Worm (Caenorhabditis elegans): ENCODE data around the gene srbc-29.

DNA sequence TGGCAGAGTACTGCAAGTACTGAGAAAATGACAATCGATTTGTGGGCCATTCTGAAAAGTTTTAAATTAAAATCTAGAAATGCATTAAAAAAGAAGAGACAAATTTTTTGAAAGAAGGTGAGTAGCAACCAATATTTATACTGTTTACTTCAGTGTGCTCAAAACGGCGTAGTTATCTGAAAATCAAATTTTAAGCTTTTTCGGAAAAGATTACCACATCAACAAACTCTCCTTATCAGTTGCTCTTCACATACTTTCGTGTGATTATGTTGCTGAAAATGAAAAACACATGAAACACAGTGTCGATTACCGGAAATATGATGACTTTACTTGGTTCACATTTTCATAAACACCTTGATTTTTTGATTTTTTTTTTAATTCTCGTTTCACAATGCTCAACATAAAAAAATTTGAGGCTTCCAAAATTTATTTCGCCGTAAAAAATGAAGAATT is 11.9 kb upstream of the srbc-29 start, which contains the start of gene lys-7:
- TF ChIP-seq unc-62 (GFP tag; optimal IDR thresholded peaks at IDR 0.05): no peak
- no peak for TF ChIP-seq nhr-28 (tag; optimal IDR thresholded peaks at IDR 0.05)
- no peak for TF ChIP-seq nhr-237 (tag; optimal IDR thresholded peaks at IDR 0.05)
- no peak for TF ChIP-seq unc-39 (tag; optimal IDR thresholded peaks at IDR 0.05)
- TF ChIP-seq ztf-11 (tag; optimal IDR thresholded peaks at IDR 0.05): no peak
- no peak for TF ChIP-seq snpc-4 (tag; optimal IDR thresholded peaks at IDR 0.05)
- no peak for TF ChIP-seq blmp-1 (tag; optimal IDR thresholded peaks at IDR 0.05)
- no peak for TF ChIP-seq nhr-12 (tag; optimal IDR thresholded peaks at IDR 0.05)
- TF ChIP-seq lsy-2 (tag; optimal IDR thresholded peaks at IDR 0.05): no peak
